Fruit fly (Drosophila melanogaster): ENCODE data around the gene alpha-Man-IIa.

alpha-Man-IIa gene

DNA sequence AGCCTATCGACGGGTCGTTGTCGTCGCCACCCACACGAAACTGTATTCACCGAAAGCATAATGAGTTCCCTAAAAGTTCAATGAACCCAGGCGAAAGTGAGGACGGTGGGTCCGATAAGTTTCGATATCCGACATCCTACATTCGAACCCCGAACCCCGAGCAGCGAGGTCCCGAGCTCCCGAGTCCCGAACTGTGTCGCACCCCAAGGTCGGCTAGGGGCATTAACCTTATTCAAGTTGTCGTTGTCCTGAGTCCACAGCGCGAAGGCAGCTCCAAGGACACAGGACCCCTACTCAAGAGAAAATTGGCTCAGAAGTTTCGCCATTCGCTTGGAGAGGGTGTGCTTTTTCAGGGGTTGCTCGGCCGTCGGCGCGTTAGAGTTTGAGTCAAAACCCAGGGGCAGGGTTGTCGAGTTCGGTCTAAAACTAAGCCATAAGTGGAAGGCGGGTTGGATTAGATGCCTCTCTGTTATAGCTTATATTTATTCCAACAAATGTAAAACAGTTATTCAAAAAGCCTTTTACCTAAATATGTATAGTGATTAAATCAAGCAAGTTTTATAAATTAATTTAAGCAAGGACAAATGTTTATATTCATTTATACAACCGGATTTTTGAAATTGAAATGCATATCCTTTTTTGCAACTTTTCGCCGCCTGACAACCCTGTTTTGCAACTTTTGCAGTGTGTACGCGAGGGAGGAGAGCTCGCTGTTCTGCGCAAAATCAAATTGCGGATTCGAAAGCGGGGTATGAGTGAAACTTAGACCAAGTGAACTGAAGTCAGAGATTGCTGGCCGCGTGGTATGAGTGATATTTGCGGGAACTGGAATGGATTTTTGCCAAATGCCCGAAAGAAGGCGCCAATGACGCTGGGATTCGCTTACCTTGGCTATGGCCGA lies 47.3 kb downstream of the alpha-Man-IIa start (continued):
- TF ChIP-seq CG2712 (tag; optimal IDR thresholded peaks at IDR 0.05) (peak; percentile 69), Eip74EF (GFP tag; optimal IDR thresholded peaks at IDR 0.05) (peak in 1 of 2 experiments; percentile 37), Optix (GFP tag; IDR thresholded peaks at IDR 0.05) (0 out of 3 replicates have a peak, but pooled peaks have one; percentile 5), Chrac-16 (GFP tag; optimal IDR thresholded peaks at IDR 0.05) (peak; percentile 20), gcm (GFP tag; optimal IDR thresholded peaks at IDR 0.05) (peak; percentile 55), nau (GFP tag; optimal IDR thresholded peaks at IDR 0.05) (peak; percentile 58), p53 (GFP tag; optimal IDR thresholded peaks at IDR 0.05) (no peak), sqz (GFP tag; optimal IDR thresholded peaks at IDR 0.05) (peak; percentile 34), Hr51 (GFP tag; optimal IDR thresholded peaks at IDR 0.05) (peak; percentile 51 to 83), CG10979 (tag; optimal IDR thresholded peaks at IDR 0.05) (peak; percentile 56), CG14014 (GFP tag; IDR thresholded peaks at IDR 0.05) (peak; percentile 64; the same call in 1 of the 2 replicates), CG3065 (GFP tag; optimal IDR thresholded peaks at IDR 0.05) (no peak), CG12942 (GFP tag; optimal IDR thresholded peaks at IDR 0.05) (no peak), CG2116 (GFP tag; optimal IDR thresholded peaks at IDR 0.05) (peak; percentile 23), cas (GFP tag; IDR thresholded peaks at IDR 0.05) (no peak), tin (GFP tag; optimal IDR thresholded peaks at IDR 0.05) (peak; percentile 61), NfI (GFP tag; optimal IDR thresholded peaks at IDR 0.05) (peak; percentile 72), Sry-β (GFP tag; optimal IDR thresholded peaks at IDR 0.05) (no peak), HmgZ (tag; optimal IDR thresholded peaks at IDR 0.05) (peak; percentile 72), lola (GFP tag; optimal IDR thresholded peaks at IDR 0.05) (no peak), CG14050 (GFP tag; IDR thresholded peaks at IDR 0.05) (no peak; the same call in 2 of the 3 replicates), gce (GFP tag; IDR thresholded peaks at IDR 0.05) (0 out of 3 replicates have a peak, but pooled peaks have one; percentile 12), CG10267 (tag; optimal IDR thresholded peaks at IDR 0.05) (peak; percentile 42), Asciz (GFP tag; optimal IDR thresholded peaks at IDR 0.05) (peak; percentile 63), Oaz (GFP tag; IDR thresholded peaks at IDR 0.05) (peak; percentile 48; the same call in 1 of the 2 replicates), CG12659 (GFP tag; optimal IDR thresholded peaks at IDR 0.05) (peak; percentile 78), CG5953 (GFP tag; IDR thresholded peaks at IDR 0.05) (no peak), nerfin-2 (GFP tag; IDR thresholded peaks at IDR 0.05; ENCODE audit: partially characterized antibody) (no peak), CG3838 (GFP tag; optimal IDR thresholded peaks at IDR 0.05) (no peak), CG31441 (GFP tag; IDR thresholded peaks at IDR 0.05) (peak; percentile 74), CG2202 (tag; optimal IDR thresholded peaks at IDR 0.05) (no peak), CG10462 (GFP tag; optimal IDR thresholded peaks at IDR 0.05) (no peak), grau (tag; optimal IDR thresholded peaks at IDR 0.05) (peak; percentile 81), br (optimal IDR thresholded peaks at IDR 0.05) (no peak), corto (GFP tag; optimal IDR thresholded peaks at IDR 0.05) (no peak), Ptx1 (GFP tag; IDR thresholded peaks at IDR 0.05) (peak; percentile 73), repo (GFP tag; optimal IDR thresholded peaks at IDR 0.05) (no peak), slp2 (GFP tag; optimal IDR thresholded peaks at IDR 0.05) (no peak), CG10565 (GFP tag; optimal IDR thresholded peaks at IDR 0.05) (no peak), ash1 (GFP tag; optimal IDR thresholded peaks at IDR 0.05) (no peak), bcd (GFP tag; optimal IDR thresholded peaks at IDR 0.05) (peak; percentile 69), pros (GFP tag; optimal IDR thresholded peaks at IDR 0.05) (no peak), fu2 (GFP tag; optimal IDR thresholded peaks at IDR 0.05) (peak; percentile 17), chinmo (GFP tag; IDR thresholded peaks at IDR 0.05; ENCODE audit: partially characterized antibody) (no peak), psq (GFP tag; optimal IDR thresholded peaks at IDR 0.05) (no peak), pum (GFP tag; optimal IDR thresholded peaks at IDR 0.05) (peak; percentile 3), ap (GFP tag; IDR thresholded peaks at IDR 0.05) (no peak), sob (GFP tag; IDR thresholded peaks at IDR 0.05) (no peak)
